Fruit fly (Drosophila melanogaster) S2 (cell line): ENCODE data around the gene CG15046.

ENCODE experiments used
- CG8478 ChIP-seq: fragments of >200 bp; optimal IDR thresholded peaks from 2 replicates; lab custom pipeline; 2018
- CTCF ChIP-seq, 2 experiments: fragments of >200 bp; optimal IDR thresholded peaks; 2 replicates each; lab custom pipeline; 2018

DNA sequence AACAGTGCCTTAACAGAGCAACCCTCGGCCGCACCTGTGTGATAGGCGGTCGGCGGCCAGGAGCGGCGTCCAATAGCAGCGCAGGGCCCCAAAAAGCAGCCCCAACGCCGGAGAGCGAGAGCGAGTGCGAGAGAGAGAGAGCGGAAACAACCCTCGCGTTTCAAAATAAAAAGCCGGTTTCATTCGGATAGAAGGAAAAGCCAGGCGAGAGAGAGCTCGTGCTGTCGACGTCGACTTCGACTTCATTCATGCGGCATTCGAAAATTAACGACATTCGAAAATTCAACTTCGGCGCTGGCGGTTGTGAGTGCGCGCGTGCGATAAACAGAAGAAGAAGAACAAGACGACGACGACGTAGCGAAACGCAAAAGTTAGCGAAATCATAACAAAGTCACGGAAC is 45.0 kb upstream of the CG15046 start:
- TF ChIP-seq CTCF (optimal IDR thresholded peaks at IDR 0.05; lab: Kevin White, UChicago) (no peak), CG8478 (no peak)
